Fruit fly (Drosophila melanogaster) S2 (cell line): ENCODE results near the gene CG3517.

Experiments used
- CG8478 ChIP-seq: fragments of >200 bp; optimal IDR thresholded peaks from 2 replicates; lab custom pipeline; 2018
- CTCF ChIP-seq, 2 experiments: fragments of >200 bp; optimal IDR thresholded peaks; 2 replicates each; lab custom pipeline; 2018

DNA sequence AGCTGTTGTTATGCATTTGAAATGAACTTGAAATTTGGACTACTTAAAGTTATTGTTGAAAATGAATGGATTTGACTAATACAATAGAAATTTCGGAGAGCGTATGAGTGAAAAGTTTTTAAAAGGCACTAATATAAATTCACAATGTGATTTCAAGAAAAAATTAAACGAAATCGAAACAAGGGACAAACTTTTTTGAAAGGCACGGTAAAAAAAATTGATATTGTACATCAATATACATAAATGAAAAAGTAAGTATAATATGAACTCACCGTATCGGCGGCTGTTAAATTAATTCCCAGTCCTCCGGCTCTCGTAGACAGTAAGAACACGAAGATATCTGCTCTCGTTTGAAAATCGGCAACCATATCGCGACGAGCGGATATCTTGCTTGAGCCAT is 26.5 kb downstream of the CG3517 start, which contains the start of gene CG31244:
- TF ChIP-seq CG8478 (lab: Kevin White, UChicago) (no peak), CTCF (optimal IDR thresholded peaks at IDR 0.05; lab: Kevin White, UChicago) (no peak)
